Worm (Caenorhabditis elegans) whole organism, L4/young adult: ENCODE data around the gene srx-125.

Source experiments
- W03F9.2 ChIP-seq: fragments of 150-350 bp; optimal IDR thresholded peaks from 2 replicates; lab custom pipeline; 2014; ENCODE audit warnings: missing biosample characterization, missing genetic modification characterization
- dao-5 ChIP-seq: sonication (generic microtip); optimal IDR thresholded peaks from 2 replicates; lab custom pipeline; 2016; ENCODE audit warnings: missing genotype, missing genetic modification characterization, moderate library complexity, missing compliant biosample characterization
- him-1 ChIP-seq: sonication (generic microtip); optimal IDR thresholded peaks from 2 replicates; lab custom pipeline; 2016; ENCODE audit warnings: missing genotype, missing genetic modification reagents, missing genetic modification characterization, missing compliant biosample characterization

DNA sequence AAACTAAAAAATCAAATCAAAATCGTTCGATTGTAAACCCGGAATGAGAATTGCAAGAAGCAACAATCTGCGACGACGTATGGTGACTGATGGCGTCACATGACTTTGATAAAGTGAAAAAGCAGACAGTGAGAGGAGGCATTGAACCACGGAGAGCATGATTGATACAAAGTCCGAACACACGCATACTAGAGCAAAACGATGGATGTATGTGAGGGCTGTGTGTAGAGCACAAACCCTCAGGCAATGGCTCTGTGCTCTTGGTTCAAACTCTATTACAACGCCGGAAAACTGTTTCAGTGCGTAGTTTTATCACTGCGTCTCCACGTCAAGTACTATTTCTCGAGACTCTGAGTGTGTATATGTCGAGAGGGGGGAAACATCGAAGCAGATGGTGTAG is 35.4 kb downstream of the srx-125 start:
- TF ChIP-seq W03F9.2 (tag; lab: Kevin White, UChicago) (no peak), him-1 (tag; lab: Kevin White, UChicago) (no peak), dao-5 (tag; lab: Kevin White, UChicago) (no peak)
